Worm (Caenorhabditis elegans) whole organism, late embryonic: ENCODE results near the gene rab-6.2.
A peak's percentile ranks its signal among the peaks of the same experiment; 100 is the strongest.

Source experiments
- C08G9.2 ChIP-seq: sonication (generic microtip); optimal IDR thresholded peaks from 2 replicates; lab custom pipeline; 2016; ENCODE audit warnings: mild to moderate bottlenecking, missing genetic modification characterization, moderate library complexity, missing compliant biosample characterization
- C38D4.7 ChIP-seq: fragments of 200-800 bp; sonication (Bioruptor generic); optimal IDR thresholded peaks from 2 replicates; lab custom pipeline; 2018; ENCODE audit warnings: mild to moderate bottlenecking, missing genetic modification characterization, moderate library complexity, missing compliant biosample characterization
- F13H6.1 ChIP-seq: sonication (generic microtip); optimal IDR thresholded peaks from 2 replicates; lab custom pipeline; 2016; ENCODE audit warnings: missing genetic modification characterization, missing compliant biosample characterization
- K09A11.1 ChIP-seq: sonication (generic microtip); optimal IDR thresholded peaks from 2 replicates; lab custom pipeline; 2017; ENCODE audit warnings: antibody characterized with exemption, mild to moderate bottlenecking, missing genetic modification characterization, missing compliant biosample characterization; ENCODE audit not compliant: insufficient read depth
- T23F11.4 ChIP-seq: fragments of 200-800 bp; sonication (Bioruptor generic); optimal IDR thresholded peaks from 2 replicates; lab custom pipeline; 2018; ENCODE audit warnings: mild to moderate bottlenecking, missing genetic modification characterization, missing compliant biosample characterization
- ama-1 ChIP-seq: fragments of 150-350 bp; optimal IDR thresholded peaks from 2 replicates; lab custom pipeline; 2014
- ceh-14 ChIP-seq: sonication (generic microtip); optimal IDR thresholded peaks from 2 replicates; lab custom pipeline; 2016; ENCODE audit warnings: missing genotype, missing genetic modification characterization, missing compliant biosample characterization
- ceh-18 ChIP-seq: sonication (generic microtip); optimal IDR thresholded peaks from 2 replicates; lab custom pipeline; 2016; ENCODE audit warnings: missing genetic modification characterization, missing compliant biosample characterization
- ceh-19 ChIP-seq: fragments of 200-800 bp; sonication (Bioruptor generic); optimal IDR thresholded peaks from 2 replicates; lab custom pipeline; 2018; ENCODE audit warnings: mild to moderate bottlenecking, missing genetic modification characterization, missing compliant biosample characterization
- ceh-34 ChIP-seq: sonication (generic microtip); optimal IDR thresholded peaks from 2 replicates; lab custom pipeline; 2016; ENCODE audit warnings: mild to moderate bottlenecking, missing genetic modification characterization, missing compliant biosample characterization
- ceh-45 ChIP-seq: fragments of 200-800 bp; sonication (Bioruptor generic); IDR thresholded peaks from 2 replicates; pipeline ENCODE4 v1.3.6; 2022; ENCODE audit warnings: missing genetic modification reagents, missing genetic modification characterization, missing compliant biosample characterization
- ceh-6 ChIP-seq: fragments of 200-800 bp; sonication (Bioruptor generic); optimal IDR thresholded peaks from 2 replicates; lab custom pipeline; 2018; ENCODE audit warnings: mild to moderate bottlenecking, missing genetic modification characterization, missing compliant biosample characterization
- ceh-9 ChIP-seq: sonication (generic microtip); optimal IDR thresholded peaks from 2 replicates; lab custom pipeline; 2016; ENCODE audit warnings: mild to moderate bottlenecking, missing genetic modification characterization, inconsistent platforms, missing compliant biosample characterization
- dve-1 ChIP-seq: sonication (generic microtip); optimal IDR thresholded peaks from 2 replicates; lab custom pipeline; 2017; ENCODE audit warnings: antibody characterized with exemption, mild to moderate bottlenecking, missing genetic modification characterization, missing compliant biosample characterization
- elt-2 ChIP-seq: sonication (generic microtip); optimal IDR thresholded peaks from 2 replicates; lab custom pipeline; 2016; ENCODE audit warnings: missing genetic modification reagents, missing genetic modification characterization, missing compliant biosample characterization
- elt-4 ChIP-seq: sonication (generic microtip); optimal IDR thresholded peaks from 2 replicates; lab custom pipeline; 2016; ENCODE audit warnings: missing genetic modification characterization, missing compliant biosample characterization
- eyg-1 ChIP-seq: sonication (generic microtip); optimal IDR thresholded peaks from 2 replicates; lab custom pipeline; 2016; ENCODE audit warnings: missing genotype, missing genetic modification characterization, missing compliant biosample characterization
- fkh-10 ChIP-seq: fragments of 150-350 bp; optimal IDR thresholded peaks from 2 replicates; lab custom pipeline; 2014; ENCODE audit warnings: missing biosample characterization, missing genetic modification reagents, missing genetic modification characterization
- fkh-6 ChIP-seq: sonication (generic microtip); optimal IDR thresholded peaks from 2 replicates; lab custom pipeline; 2016; ENCODE audit warnings: missing genetic modification characterization, missing compliant biosample characterization
- gmeb-2 ChIP-seq: sonication (generic microtip); optimal IDR thresholded peaks from 2 replicates; lab custom pipeline; 2016; ENCODE audit warnings: missing genetic modification characterization, inconsistent platforms, missing compliant biosample characterization
- hlh-15 ChIP-seq: sonication (generic microtip); optimal IDR thresholded peaks from 2 replicates; lab custom pipeline; 2016; ENCODE audit warnings: missing genetic modification characterization, missing compliant biosample characterization
- lim-6 ChIP-seq: sonication (generic microtip); optimal IDR thresholded peaks from 2 replicates; lab custom pipeline; 2016; ENCODE audit warnings: missing genetic modification characterization, missing compliant biosample characterization
- lin-11 ChIP-seq: fragments of 200-800 bp; sonication (Bioruptor generic); optimal IDR thresholded peaks from 2 replicates; lab custom pipeline; 2018; ENCODE audit warnings: mild to moderate bottlenecking, missing genetic modification characterization, missing compliant biosample characterization
- madf-2 ChIP-seq: sonication (generic microtip); optimal IDR thresholded peaks from 2 replicates; lab custom pipeline; 2017; ENCODE audit warnings: missing genetic modification characterization, missing compliant biosample characterization
- mec-3 ChIP-seq: sonication (generic microtip); optimal IDR thresholded peaks from 2 replicates; lab custom pipeline; 2016; ENCODE audit warnings: borderline replicate concordance, missing genetic modification characterization, missing compliant biosample characterization
- nfya-1 ChIP-seq: sonication (generic microtip); optimal IDR thresholded peaks from 2 replicates; lab custom pipeline; 2017; ENCODE audit warnings: missing genetic modification characterization, mild to moderate bottlenecking, missing compliant biosample characterization, antibody characterized with exemption, moderate library complexity
- nhr-11 ChIP-seq: fragments of 150-350 bp; optimal IDR thresholded peaks from 2 replicates; lab custom pipeline; 2014; ENCODE audit warnings: missing biosample characterization, missing genetic modification characterization
- npax-4 ChIP-seq: sonication (generic microtip); optimal IDR thresholded peaks from 2 replicates; lab custom pipeline; 2016; ENCODE audit warnings: missing genetic modification characterization, missing compliant biosample characterization
- odd-2 ChIP-seq: sonication (generic microtip); optimal IDR thresholded peaks from 2 replicates; lab custom pipeline; 2017; ENCODE audit warnings: antibody characterized with exemption, mild to moderate bottlenecking, missing genetic modification characterization, missing compliant biosample characterization
- pax-1 ChIP-seq: fragments of 150-350 bp; optimal IDR thresholded peaks from 2 replicates; lab custom pipeline; 2014; ENCODE audit warnings: missing biosample characterization, missing genetic modification characterization
- pha-2 ChIP-seq: sonication (generic microtip); optimal IDR thresholded peaks from 2 replicates; lab custom pipeline; 2017; ENCODE audit warnings: mild to moderate bottlenecking, missing genetic modification characterization, missing compliant biosample characterization
- pha-4 ChIP-seq: fragments of 150-350 bp; optimal IDR thresholded peaks from 2 replicates; lab custom pipeline; 2018; ENCODE audit warnings: missing biosample characterization, missing genetic modification reagents, missing genetic modification characterization
- pros-1 ChIP-seq: fragments of 150-350 bp; optimal IDR thresholded peaks from 2 replicates; lab custom pipeline; 2014; ENCODE audit warnings: missing biosample characterization, missing genetic modification reagents, missing genetic modification characterization
- sox-2 ChIP-seq: fragments of 200-800 bp; sonication (Bioruptor generic); IDR thresholded peaks from 2 replicates; pipeline ENCODE4 v1.3.6; 2022; ENCODE audit warnings: missing genetic modification reagents, missing genetic modification characterization, missing compliant biosample characterization
- sox-4 ChIP-seq: sonication (generic microtip); optimal IDR thresholded peaks from 2 replicates; lab custom pipeline; 2017; ENCODE audit warnings: mild to moderate bottlenecking, missing genetic modification characterization, inconsistent platforms, missing compliant biosample characterization
- ttx-3 ChIP-seq: sonication (generic microtip); optimal IDR thresholded peaks from 2 replicates; lab custom pipeline; 2016; ENCODE audit warnings: missing genetic modification reagents, missing genetic modification characterization, missing compliant biosample characterization
- unc-42 ChIP-seq: sonication (generic microtip); optimal IDR thresholded peaks from 2 replicates; lab custom pipeline; 2016; ENCODE audit warnings: missing genotype, missing genetic modification characterization, missing compliant biosample characterization
- unc-55 ChIP-seq: sonication (generic microtip); optimal IDR thresholded peaks from 2 replicates; lab custom pipeline; 2017; ENCODE audit warnings: missing biosample characterization, missing genetic modification reagents, missing genetic modification characterization
- zip-5 ChIP-seq: sonication (generic microtip); optimal IDR thresholded peaks from 2 replicates; lab custom pipeline; 2016; ENCODE audit warnings: missing genetic modification characterization, missing compliant biosample characterization

rab-6.2 gene

DNA sequence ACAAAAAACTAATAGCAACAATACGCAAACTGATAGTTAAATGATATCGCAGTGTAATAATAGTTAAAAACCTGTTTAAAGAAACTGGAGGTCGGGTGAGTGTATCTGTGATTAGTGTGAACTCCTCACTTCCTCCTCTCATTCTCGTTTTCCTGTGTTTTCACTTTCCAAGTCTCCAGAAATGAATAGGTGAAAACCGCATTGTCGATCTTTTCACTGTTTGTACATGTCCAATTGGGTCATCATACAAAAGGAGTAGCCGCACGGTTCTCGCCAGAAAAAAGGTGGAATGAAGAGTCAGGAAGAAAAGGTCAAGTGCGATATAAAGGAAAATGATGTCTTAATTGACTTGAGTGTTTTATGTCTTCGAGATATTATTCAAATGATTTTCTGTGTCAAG, 10.8 kb upstream of the rab-6.2 start:
- no peak for TF ChIP-seq K09A11.1
- no peak for TF ChIP-seq mec-3 (tag; lab: Kevin White, UChicago)
- TF ChIP-seq F13H6.1 (tag; lab: Kevin White, UChicago) = no peak
- TF ChIP-seq elt-4 (tag; lab: Kevin White, UChicago) = no peak
- TF ChIP-seq npax-4 (tag; lab: Kevin White, UChicago) = no peak
- TF ChIP-seq ceh-14 = no peak
- no peak for TF ChIP-seq pha-2 (tag; lab: Kevin White, UChicago)
- TF ChIP-seq nhr-11 (tag; lab: Kevin White, UChicago) = no peak
- no peak for TF ChIP-seq ceh-19 (GFP tag; lab: Kevin White, UChicago)

DNA sequence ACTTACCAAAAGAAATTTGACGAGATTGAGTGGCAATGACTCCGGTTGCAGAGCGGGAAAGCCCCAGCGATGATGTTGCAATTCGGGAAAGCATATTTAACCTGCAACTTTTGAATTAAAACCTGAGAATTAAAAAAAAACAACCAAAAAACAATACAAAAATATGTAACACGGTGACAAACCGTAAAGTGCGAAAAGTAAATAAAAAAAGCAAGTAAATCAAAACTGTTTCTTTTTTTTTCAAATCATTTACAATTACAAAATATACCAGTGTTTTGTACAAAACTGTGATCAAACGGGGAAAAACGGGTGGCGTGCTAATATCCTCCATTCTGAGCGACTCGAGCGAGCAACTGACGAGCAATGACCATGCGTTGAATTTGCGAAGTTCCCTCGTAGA, 7.5 kb upstream of the rab-6.2 start, which contains the start of gene acdh-10:
Gene acdh-10 (minus strand): TSS at position 101 of the 400 bp plus-strand sequence.
- TF ChIP-seq ceh-9 (tag; lab: Kevin White, UChicago) (no peak), unc-42 (no peak), ama-1 (lab: Kevin White, UChicago) (no peak), C08G9.2 (no peak), nfya-1 (tag; lab: Kevin White, UChicago) (no peak), pros-1 (no peak), pha-2 (tag; lab: Kevin White, UChicago) (no peak), ceh-45 (GFP tag; lab: Robert Waterston, UW) (no peak), hlh-15 (tag; lab: Kevin White, UChicago) (no peak)
- TF ChIP-seq, all 69 proteins: peak for 0

DNA sequence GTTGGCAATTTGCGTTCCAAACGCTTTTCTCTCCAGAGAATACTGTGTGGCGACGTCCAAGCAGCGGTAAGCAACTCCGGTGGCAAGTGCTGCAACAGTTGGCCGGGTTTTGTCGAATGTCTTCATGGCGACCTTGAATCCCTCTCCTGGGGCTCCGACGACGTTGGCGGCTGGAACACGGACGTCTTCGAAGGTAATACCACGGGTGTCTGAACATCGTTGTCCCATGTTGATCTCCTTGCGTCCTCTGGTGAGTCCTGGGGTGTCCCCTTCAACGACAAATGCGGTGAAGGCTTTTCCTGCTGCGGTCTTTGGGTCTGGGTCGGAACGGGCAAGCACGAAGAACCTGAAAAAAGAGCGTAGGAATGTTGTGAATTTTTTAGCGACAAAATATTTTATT, 6.5 kb upstream of the rab-6.2 start:
- TF ChIP-seq madf-2 (tag; lab: Kevin White, UChicago) (no peak), sox-4 (tag; lab: Kevin White, UChicago) (no peak), fkh-6 (no peak), odd-2 (tag; lab: Kevin White, UChicago) (no peak), fkh-10 (no peak), pax-1 (tag; lab: Kevin White, UChicago) (no peak), F13H6.1 (tag; lab: Kevin White, UChicago) (no peak)

DNA sequence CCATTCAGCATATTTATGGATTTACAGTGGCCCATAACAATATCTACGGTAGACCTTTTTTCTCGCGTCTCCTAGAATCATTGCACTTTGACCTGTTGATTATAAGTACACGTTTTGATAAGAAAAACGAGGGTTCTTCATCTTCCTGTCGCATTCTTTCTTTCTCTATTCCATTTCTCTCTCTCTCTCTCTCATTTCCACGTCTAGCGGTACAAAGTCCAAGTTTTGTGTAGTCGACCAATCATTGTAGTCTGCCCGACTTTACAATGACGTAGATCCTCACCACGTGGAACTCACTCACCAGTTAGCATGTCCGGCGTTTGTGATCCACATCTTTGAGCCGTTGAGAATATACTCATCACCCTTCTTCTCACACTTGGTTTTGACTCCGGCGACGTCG, 6.1 kb upstream of the rab-6.2 start:
- no peak for TF ChIP-seq pros-1
- TF ChIP-seq unc-55 = peak; percentile 65
- TF ChIP-seq nfya-1 (tag; lab: Kevin White, UChicago) = peak; percentile 86
- peak; percentile 7 for TF ChIP-seq ceh-18
- TF ChIP-seq, all 69 proteins: peak for 3

DNA sequence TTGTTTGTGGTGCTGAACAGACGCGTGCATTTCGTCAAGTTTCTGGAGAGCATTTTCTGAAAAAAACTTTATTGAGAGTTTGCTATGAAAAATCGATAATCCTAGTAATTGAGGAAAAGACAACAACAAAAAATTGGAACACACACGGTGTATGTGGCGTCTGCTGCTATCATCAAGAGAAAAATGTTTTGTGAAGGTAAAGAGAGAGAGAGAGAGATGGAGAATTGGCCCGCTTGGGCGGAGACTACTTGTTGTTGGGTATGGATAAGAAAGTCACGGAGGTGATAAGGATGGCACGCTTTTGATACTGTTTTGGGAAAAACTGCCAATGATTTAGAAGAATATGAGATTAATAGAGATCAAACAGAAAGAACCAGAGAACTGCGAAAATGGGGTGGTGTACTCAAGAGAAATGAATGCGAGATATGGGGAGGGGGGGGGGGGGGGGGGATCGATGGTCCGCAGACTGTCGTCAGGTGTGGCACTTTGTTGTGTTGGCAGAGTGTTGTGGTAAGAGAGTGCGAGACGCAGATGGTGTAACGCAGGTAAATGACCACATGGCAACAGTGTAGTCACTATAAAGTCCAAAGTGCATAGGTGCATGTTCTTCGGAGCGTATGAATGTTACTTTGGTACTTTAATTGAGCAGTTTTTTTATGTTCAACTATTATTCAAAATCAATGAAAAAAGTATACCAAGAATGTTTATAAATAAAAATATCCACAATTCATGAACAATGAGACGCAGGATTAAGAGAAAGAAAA, 5.0 kb upstream of the rab-6.2 start, which contains the start of gene acdh-7:
Gene acdh-7 (minus strand): TSS at position 56 of the 764 bp plus-strand sequence.
- no peak for TF ChIP-seq lin-11
- no peak for TF ChIP-seq ceh-34
- peak; percentile 39 for TF ChIP-seq elt-2

DNA sequence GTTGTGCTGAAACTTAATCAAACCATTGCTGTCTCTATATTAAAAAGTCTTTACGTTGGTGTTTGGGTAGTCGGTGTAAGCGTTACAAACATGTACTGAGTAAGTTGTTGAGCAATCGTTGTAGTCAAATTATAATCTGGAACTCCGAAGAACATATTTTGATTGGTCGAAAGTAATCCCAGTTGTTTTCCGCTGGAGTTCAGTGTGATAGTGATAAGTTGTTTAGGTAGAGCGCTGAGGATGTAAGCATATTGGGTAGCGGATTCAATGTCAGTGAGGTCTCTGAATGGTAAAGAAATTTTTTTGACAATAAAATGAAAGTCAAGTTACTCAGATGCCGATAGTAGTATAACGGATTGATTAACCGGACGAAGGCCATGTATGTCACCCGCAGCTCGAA, 5.1 kb downstream of the rab-6.2 start:
- TF ChIP-seq sox-2 (GFP tag; lab: Robert Waterston, UW) (no peak), lim-6 (no peak), hlh-15 (tag; lab: Kevin White, UChicago) (no peak), sox-4 (tag; lab: Kevin White, UChicago) (no peak), C38D4.7 (GFP tag; lab: Kevin White, UChicago) (no peak), ceh-6 (GFP tag; lab: Kevin White, UChicago) (no peak), gmeb-2 (tag; lab: Kevin White, UChicago) (no peak), npax-4 (tag; lab: Kevin White, UChicago) (no peak), ttx-3 (tag; lab: Kevin White, UChicago) (no peak), eyg-1 (tag; lab: Kevin White, UChicago) (no peak), ceh-45 (GFP tag; lab: Robert Waterston, UW) (no peak), T23F11.4 (GFP tag; lab: Kevin White, UChicago) (no peak), pha-4 (tag; lab: Kevin White, UChicago) (no peak), K09A11.1 (no peak), zip-5 (tag; lab: Kevin White, UChicago) (no peak), dve-1 (tag; lab: Kevin White, UChicago) (no peak)
- TF ChIP-seq, all 69 proteins: peak for 0
